Comparison of ENCODE assay signal across 2 fruit fly cellular contexts in genomic region chr3L:12673405-12673804, dm6.
TF ChIP-seq lines count a peak whose summit lies in the region.

No protein-coding gene starts in this region.

- no peak for TF ChIP-seq CTCF in whole organism, embryonic (GFP tag; optimal IDR thresholded peaks at IDR 0.05; lab: Kevin White, UChicago)

TF ChIP-seq in whole organism, embryonic, 481 proteins besides CTCF, POLR2A, EP300 and RAD21:
- peak; percentile 60 for TF ChIP-seq crol (GFP tag; IDR thresholded peaks at IDR 0.05; lab: Robert Waterston, UW)
- TF ChIP-seq CG2889 (GFP tag; IDR thresholded peaks at IDR 0.05; lab: Robert Waterston, UW) = no peak

TF ChIP-seq in whole organism, wandering third instar larva, 38 proteins besides CTCF, POLR2A, EP300 and RAD21:
- TF ChIP-seq Dfd (GFP tag; optimal IDR thresholded peaks at IDR 0.05; lab: Kevin White, UChicago) = peak; percentile 70
- TF ChIP-seq Mio (GFP tag; optimal IDR thresholded peaks at IDR 0.05; lab: Kevin White, UChicago) = no peak

Comparison
In these comparisons a context has a peak if more than half of its experiments do, and no peak if none do; other contexts are left out.
1. Of the 10 proteins assayed by ChIP-seq in both whole organism, embryonic and whole organism, wandering third instar larva: peak only in whole organism, embryonic: none; only in whole organism, wandering third instar larva: Dfd; in both: none; in neither: 9.